Worm (Caenorhabditis elegans): ENCODE results near the gene F53C3.3.

Gene F53C3.3

ce11 chrII:3901108-3901507 is 1.5 kb upstream of the F53C3.3 start, which contains the start of gene F53C3.4:
F53C3.4 (plus strand) TSS chrII:3901408.
- TF ChIP-seq let-526 (GFP tag; IDR thresholded peaks at IDR 0.05) = no peak
- TF ChIP-seq K11D2.4 (GFP tag; IDR thresholded peaks at IDR 0.05) = no peak
- TF ChIP-seq somi-1 (GFP tag; optimal IDR thresholded peaks at IDR 0.05) = no peak
- no peak for TF ChIP-seq hlh-12 (tag; optimal IDR thresholded peaks at IDR 0.05)
- TF ChIP-seq dpl-1 (GFP tag; optimal IDR thresholded peaks at IDR 0.05) = no peak
- TF ChIP-seq T26A5.8 (tag; optimal IDR thresholded peaks at IDR 0.05) = no peak
- no peak for TF ChIP-seq mes-4 (tag; optimal IDR thresholded peaks at IDR 0.05)

DNA sequence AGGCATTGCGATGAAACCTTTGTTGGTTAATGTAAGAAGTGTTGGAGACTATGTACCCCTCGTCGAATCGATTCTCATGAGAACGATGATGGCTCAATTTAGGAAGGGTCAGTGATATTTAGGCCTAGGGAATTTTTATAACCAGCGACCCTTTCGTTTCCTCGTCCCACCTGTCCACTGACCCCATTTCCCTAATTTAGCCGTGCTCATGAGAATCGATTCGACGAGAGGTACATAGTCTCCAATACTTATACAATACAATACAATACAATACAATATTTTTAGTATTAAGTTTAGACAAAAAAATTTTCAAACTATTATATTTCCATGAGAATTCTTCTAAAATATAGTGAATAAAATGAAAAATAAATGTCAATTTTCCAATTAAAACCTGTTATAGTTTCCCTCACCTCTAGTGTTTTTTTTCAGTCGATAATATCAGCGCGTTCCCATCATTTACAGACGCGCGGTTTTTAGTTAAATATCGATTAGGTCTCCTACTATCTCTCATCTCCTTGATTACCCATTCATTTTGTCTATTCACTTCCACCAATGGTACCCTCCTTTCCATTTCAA is 4.0 kb downstream of the F53C3.3 start, which contains the start of the genes F53C3.11 and fbxb-103:
TSS of gene F53C3.11 (minus strand) at position 101 of the 576 bp plus-strand sequence.
TSS of gene fbxb-103 (plus strand) at position 526 of the 576 bp plus-strand sequence.
- TF ChIP-seq Y53F4B.3 (GFP tag; IDR thresholded peaks at IDR 0.05) = no peak
- TF ChIP-seq gei-17 (GFP tag; optimal IDR thresholded peaks at IDR 0.05) = no peak
- no peak for TF ChIP-seq nhr-120 (GFP tag; IDR thresholded peaks at IDR 0.05)
- no peak for TF ChIP-seq mes-4 (tag; optimal IDR thresholded peaks at IDR 0.05)
- TF ChIP-seq hmg-1.2 (GFP tag; IDR thresholded peaks at IDR 0.05) = no peak
- TF ChIP-seq rec-8 (tag; optimal IDR thresholded peaks at IDR 0.05) = no peak
- TF ChIP-seq C06A6.2 (GFP tag; conservative IDR thresholded peaks at IDR 0.05) = no peak
- TF ChIP-seq F57A8.1 (GFP tag; optimal IDR thresholded peaks at IDR 0.05) = no peak
- no peak for TF ChIP-seq rpc-1 (optimal IDR thresholded peaks at IDR 0.05)
- TF ChIP-seq rpc-1 (tag; optimal IDR thresholded peaks at IDR 0.05) = no peak
- TF ChIP-seq lsy-27 (tag; optimal IDR thresholded peaks at IDR 0.05; ENCODE audit: borderline replicate concordance, insufficient read depth) = no peak
- no peak for TF ChIP-seq nhr-90 (tag; optimal IDR thresholded peaks at IDR 0.05)
- no peak for TF ChIP-seq B0336.3 (GFP tag; IDR thresholded peaks at IDR 0.05)

- TF ChIP-seq B0261.1 (tag; optimal IDR thresholded peaks at IDR 0.05) = no peak
- 0 out of 2 replicates have a peak, but pooled peaks have one; percentile 54 for TF ChIP-seq nfyb-1 (GFP tag; IDR thresholded peaks at IDR 0.05)
Observed at ce11 chrII:3908135-3908534, 5.5 kb downstream of the F53C3.3 start.

DNA sequence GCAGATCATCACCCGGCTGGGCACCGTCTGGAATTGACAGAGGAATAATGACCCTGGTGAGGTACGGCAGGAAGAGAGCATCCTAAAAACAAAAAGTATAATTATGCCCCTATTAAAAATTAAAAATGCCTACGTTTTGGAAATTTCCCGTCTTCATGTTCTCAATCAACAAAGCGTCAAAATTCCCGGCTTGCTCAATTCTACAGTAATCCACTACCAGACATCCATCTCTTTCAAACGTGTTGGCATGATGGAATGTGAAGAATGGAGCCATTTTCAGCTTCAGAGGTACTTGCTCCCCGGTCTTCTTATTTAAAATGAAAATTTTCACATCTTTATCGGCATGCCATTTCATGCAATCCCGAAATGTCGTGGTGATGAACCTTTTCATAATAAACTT is 6.6 kb downstream of the F53C3.3 start:
- no peak for TF ChIP-seq attf-5 (GFP tag; optimal IDR thresholded peaks at IDR 0.05)
- no peak for TF ChIP-seq nhr-179 (tag; optimal IDR thresholded peaks at IDR 0.05)

ce11 chrII:3910737-3911136 is 8.1 kb downstream of the F53C3.3 start, which contains the start of gene bcmo-2:
bcmo-2 (minus strand) TSS chrII:3910837.
- TF ChIP-seq nhr-90 (tag; optimal IDR thresholded peaks at IDR 0.05) = no peak
- no peak for TF ChIP-seq hlh-26 (GFP tag; conservative IDR thresholded peaks at IDR 0.05)
- TF ChIP-seq snpc-4 (GFP tag; optimal IDR thresholded peaks at IDR 0.05) = no peak
- peak in 2 of 4 experiments; percentile 1 to 35 for TF ChIP-seq snpc-4 (tag; optimal IDR thresholded peaks at IDR 0.05)
- TF ChIP-seq ztf-18 (tag; optimal IDR thresholded peaks at IDR 0.05) = no peak

DNA sequence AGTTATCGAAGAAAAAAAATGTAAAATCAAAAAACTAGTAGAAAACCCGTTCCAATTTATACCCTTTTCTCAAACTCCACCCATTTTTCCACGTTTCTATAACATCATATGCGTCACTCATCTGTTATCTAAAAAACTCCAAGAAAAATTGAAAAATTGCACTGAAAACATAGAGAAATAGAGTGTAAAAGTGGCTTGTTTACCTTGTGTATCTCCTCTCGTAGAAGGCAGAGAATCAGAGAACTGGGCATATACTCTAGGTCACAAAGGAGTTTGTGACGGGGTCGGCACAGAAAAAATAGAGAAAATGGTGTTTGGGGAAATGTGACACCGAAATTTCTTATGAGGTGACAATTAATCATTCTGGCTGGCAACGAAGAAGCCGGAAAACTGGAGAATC is 8.6 kb downstream of the F53C3.3 start:
- TF ChIP-seq nfyb-1 (GFP tag; IDR thresholded peaks at IDR 0.05) (peak; percentile 71; the same call in 1 of the 2 replicates), pha-4 (tag; optimal IDR thresholded peaks at IDR 0.05) (peak; percentile 52), lin-35 (GFP tag; optimal IDR thresholded peaks at IDR 0.05) (no peak), attf-5 (GFP tag; optimal IDR thresholded peaks at IDR 0.05) (peak; percentile 53), let-607 (tag; optimal IDR thresholded peaks at IDR 0.05) (peak in 1 of 2 experiments; percentile 18), T26A5.8 (tag; optimal IDR thresholded peaks at IDR 0.05) (no peak), sea-2 (GFP tag; IDR thresholded peaks at IDR 0.05) (no peak), F22D6.2 (tag; optimal IDR thresholded peaks at IDR 0.05) (no peak), nhr-80 (tag; optimal IDR thresholded peaks at IDR 0.05) (peak; percentile 87), efl-1 (GFP tag; optimal IDR thresholded peaks at IDR 0.05) (no peak), hmg-1.2 (GFP tag; IDR thresholded peaks at IDR 0.05) (peak; percentile 43; the same call in 1 of the 2 replicates), cebp-1 (GFP tag; IDR thresholded peaks at IDR 0.05) (no peak), cebp-1 (tag; optimal IDR thresholded peaks at IDR 0.05) (peak; percentile 55), dox-1 (GFP tag; IDR thresholded peaks at IDR 0.05) (peak; percentile 45; the same call in 1 of the 2 replicates)
